ENCODE assay signal across 4 fruit fly cellular contexts in the genomic region with DNA sequence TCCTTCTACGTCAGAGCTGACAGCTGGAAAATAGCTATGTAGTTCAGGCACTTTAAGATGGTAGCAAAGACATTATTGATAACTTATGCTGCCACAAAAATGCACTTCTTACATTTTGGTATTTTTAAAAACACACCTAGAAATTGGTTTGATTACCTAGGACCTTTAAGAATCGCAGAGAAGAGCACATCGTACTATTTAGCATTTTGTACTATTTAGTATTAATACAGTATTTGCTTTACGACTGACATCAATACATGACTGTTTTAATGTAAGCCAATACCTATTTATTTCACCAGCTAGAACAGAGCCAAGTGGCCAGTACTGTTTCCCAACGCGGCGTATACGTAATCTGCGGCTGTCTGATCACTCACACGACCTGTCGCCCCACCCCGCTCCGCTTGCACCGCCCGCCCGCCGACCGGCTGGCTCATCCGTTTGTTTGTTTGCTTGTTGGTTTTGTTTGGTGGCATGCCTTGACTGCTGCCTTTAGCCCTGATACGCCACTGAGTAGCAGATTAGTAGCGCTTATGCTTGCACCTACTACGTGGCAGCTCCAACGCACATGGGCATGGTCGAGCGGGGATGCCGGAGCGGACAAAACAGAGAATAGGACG.
TF ChIP-seq lines count a peak whose summit lies in the region.

No protein-coding gene starts in this region.

- TF ChIP-seq CTCF in whole organism, embryonic (GFP tag; optimal IDR thresholded peaks at IDR 0.05; lab: Kevin White, UChicago), result no peak

TF ChIP-seq in whole organism, embryonic, 481 proteins besides CTCF, POLR2A, EP300 and RAD21:
- TF ChIP-seq chn (GFP tag; optimal IDR thresholded peaks at IDR 0.05; lab: Kevin White, UChicago) (no peak), zen (tag; optimal IDR thresholded peaks at IDR 0.05; lab: Kevin White, UChicago) (no peak), CG17829 (tag; optimal IDR thresholded peaks at IDR 0.05; lab: Kevin White, UChicago) (peak; percentile 53), oc (tag; optimal IDR thresholded peaks at IDR 0.05; lab: Kevin White, UChicago) (peak; percentile 84), crol (GFP tag; IDR thresholded peaks at IDR 0.05; lab: Robert Waterston, UW) (peak; percentile 68), CG6175 (GFP tag; IDR thresholded peaks at IDR 0.05; lab: Robert Waterston, UW) (0 out of 3 replicates have a peak, but pooled peaks have one; percentile 31), Med (GFP tag; lab: Kevin White, UChicago) (peak; percentile 28), esg (GFP tag; conservative IDR thresholded peaks at IDR 0.05; lab: Robert Waterston, UW) (no peak), MTF-1 (GFP tag; optimal IDR thresholded peaks at IDR 0.05; lab: Kevin White, UChicago; ENCODE audit: borderline replicate concordance) (no peak), CG7372 (GFP tag; IDR thresholded peaks at IDR 0.05; lab: Robert Waterston, UW) (peak; percentile 74), Sry-β (GFP tag; optimal IDR thresholded peaks at IDR 0.05; lab: Kevin White, UChicago) (peak; percentile 72), chinmo (GFP tag; IDR thresholded peaks at IDR 0.05; lab: Robert Waterston, UW; ENCODE audit: partially characterized antibody) (0 out of 4 replicates have a peak, but pooled peaks have one; percentile 33)

TF ChIP-seq in whole organism, prepupa, 60 proteins besides CTCF, POLR2A, EP300 and RAD21:
- peak; percentile 82 for TF ChIP-seq Eip78C (GFP tag; lab: Kevin White, UChicago)
- no peak for TF ChIP-seq CG11762 (GFP tag; optimal IDR thresholded peaks at IDR 0.05; lab: Kevin White, UChicago; ENCODE audit: insufficient read depth)
- peak; percentile 49 for TF ChIP-seq svp (GFP tag; lab: Kevin White, UChicago)
- no peak for TF ChIP-seq achi (GFP tag; optimal IDR thresholded peaks at IDR 0.05; lab: Kevin White, UChicago)
- no peak for TF ChIP-seq salr (GFP tag; optimal IDR thresholded peaks at IDR 0.05; lab: Kevin White, UChicago)
- no peak for TF ChIP-seq CG11294 (GFP tag; IDR thresholded peaks at IDR 0.05; lab: Robert Waterston, UW)
- TF ChIP-seq Sox14 (GFP tag; optimal IDR thresholded peaks at IDR 0.05; lab: Kevin White, UChicago), result no peak

TF ChIP-seq in whole organism, pupa, 21 proteins besides CTCF, POLR2A, EP300 and RAD21:
- TF ChIP-seq rn (GFP tag; IDR thresholded peaks at IDR 0.05; lab: Robert Waterston, UW) (no peak), CG8159 (tag; optimal IDR thresholded peaks at IDR 0.05; lab: Kevin White, UChicago) (no peak), CG13204 (GFP tag; optimal IDR thresholded peaks at IDR 0.05; lab: Kevin White, UChicago) (peak; percentile 48), CG8301 (tag; optimal IDR thresholded peaks at IDR 0.05; lab: Kevin White, UChicago) (no peak), fd96Ca (GFP tag; IDR thresholded peaks at IDR 0.05; lab: Robert Waterston, UW) (no peak)

TF ChIP-seq in whole organism, wandering third instar larva, 38 proteins besides CTCF, POLR2A, EP300 and RAD21:
- peak; percentile 24 for TF ChIP-seq woc (GFP tag; optimal IDR thresholded peaks at IDR 0.05; lab: Kevin White, UChicago)
- TF ChIP-seq brk (GFP tag; optimal IDR thresholded peaks at IDR 0.05; lab: Kevin White, UChicago), result no peak
- TF ChIP-seq Myc (optimal IDR thresholded peaks at IDR 0.05; lab: Kevin White, UChicago), result peak; percentile 24
